Fruit fly (Drosophila melanogaster) whole organism, embryonic: ENCODE measurements around the gene CheA29a.

ENCODE experiments used
- Abd-B ChIP-seq: fragments of 200-800 bp; sonication (Bioruptor generic); optimal IDR thresholded peaks from 2 replicates; lab custom pipeline; 2018; ENCODE audit warnings: missing biosample characterization, mild to moderate bottlenecking, missing genetic modification characterization, moderate library complexity
- Atf-2 ChIP-seq: fragments of 200-800 bp; sonication (Bioruptor generic); optimal IDR thresholded peaks from 2 replicates; lab custom pipeline; 2016; ENCODE audit warnings: missing biosample characterization, missing genetic modification characterization
- BEAF-32 ChIP-seq: fragments of 200-800 bp; sonication (Bioruptor generic); optimal IDR thresholded peaks from 3 replicates; lab custom pipeline; 2017; ENCODE audit warnings: missing biosample characterization, missing genetic modification characterization, mild to moderate bottlenecking, moderate library complexity, missing genetic modification reagents
- Bteb2 ChIP-seq: fragments of 200-800 bp; sonication (Bioruptor generic); optimal IDR thresholded peaks from 2 replicates; lab custom pipeline; 2016; ENCODE audit warnings: missing biosample characterization, missing genetic modification characterization
- CG10147 ChIP-seq: fragments of 200-800 bp; sonication (Bioruptor generic); optimal IDR thresholded peaks from 2 replicates; lab custom pipeline; 2019; ENCODE audit warnings: missing biosample characterization, mild to moderate bottlenecking, missing genetic modification characterization, moderate library complexity
- CG10366 ChIP-seq: fragments of 200-800 bp; sonication (Bioruptor generic); IDR thresholded peaks from 2 replicates; pipeline ENCODE4 v1.3.6; 2022; ENCODE audit warnings: missing biosample characterization, missing genetic modification characterization
- CG10543 ChIP-seq: fragments of 200-800 bp; sonication (Bioruptor generic); optimal IDR thresholded peaks from 3 replicates; lab custom pipeline; 2017; ENCODE audit warnings: missing biosample characterization, mild to moderate bottlenecking, missing genetic modification characterization, moderate library complexity
- CG10959 ChIP-seq: fragments of 200-800 bp; sonication (Bioruptor generic); IDR thresholded peaks from 2 replicates; pipeline ENCODE4 v1.3.6; 2022; ENCODE audit warnings: missing biosample characterization, missing genetic modification characterization
- CG13424 ChIP-seq: fragments of 200-800 bp; sonication (Bioruptor generic); optimal IDR thresholded peaks from 2 replicates; lab custom pipeline; 2019; ENCODE audit warnings: missing biosample characterization, mild to moderate bottlenecking, missing genetic modification characterization, moderate library complexity
- CG14050 ChIP-seq: fragments of 200-800 bp; sonication (Bioruptor generic); IDR thresholded peaks from 3 replicates; pipeline ENCODE4 v1.3.6; 2022; ENCODE audit warnings: missing biosample characterization, missing genetic modification characterization
- CG15601 ChIP-seq: fragments of 200-800 bp; sonication (Bioruptor generic); optimal IDR thresholded peaks from 3 replicates; lab custom pipeline; 2019; ENCODE audit warnings: missing biosample characterization, mild to moderate bottlenecking, missing genetic modification characterization, moderate library complexity
- CG1647 ChIP-seq: fragments of 200-800 bp; sonication (Bioruptor generic); optimal IDR thresholded peaks from 3 replicates; lab custom pipeline; 2016; ENCODE audit warnings: missing biosample characterization, missing genetic modification characterization
- CG16813 ChIP-seq: fragments of 200-800 bp; sonication (Bioruptor generic); IDR thresholded peaks from 3 replicates; pipeline ENCODE4 v1.3.6; 2022; ENCODE audit warnings: missing biosample characterization, missing genetic modification characterization; ENCODE audit not compliant: partially characterized antibody
- CG17359 ChIP-seq: fragments of 200-800 bp; sonication (Bioruptor generic); optimal IDR thresholded peaks from 3 replicates; lab custom pipeline; 2018; ENCODE audit warnings: missing biosample characterization, mild to moderate bottlenecking, missing genetic modification characterization, moderate library complexity
- CG18476 ChIP-seq: fragments of 200-800 bp; sonication (Bioruptor generic); optimal IDR thresholded peaks from 2 replicates; lab custom pipeline; 2016; ENCODE audit warnings: missing biosample characterization, mild to moderate bottlenecking, missing genetic modification characterization
- CG2712 ChIP-seq: fragments of 200-800 bp; optimal IDR thresholded peaks from 3 replicates; lab custom pipeline; 2019; ENCODE audit warnings: missing biosample characterization, mild to moderate bottlenecking, missing genetic modification characterization, moderate library complexity
- CG2889 ChIP-seq: fragments of 200-800 bp; sonication (Bioruptor generic); IDR thresholded peaks from 3 replicates; pipeline ENCODE4 v1.3.6; 2022; ENCODE audit warnings: missing biosample characterization, missing genetic modification characterization
- CG30431 ChIP-seq: fragments of 200-800 bp; sonication (Bioruptor generic); optimal IDR thresholded peaks from 2 replicates; lab custom pipeline; 2017; ENCODE audit warnings: missing biosample characterization, missing genetic modification characterization
- CG8089 ChIP-seq: fragments of 200-800 bp; sonication (Bioruptor generic); optimal IDR thresholded peaks from 3 replicates; lab custom pipeline; 2016; ENCODE audit warnings: missing biosample characterization, missing genetic modification characterization
- CTCF ChIP-seq: fragments of 200-800 bp; sonication (Bioruptor generic); optimal IDR thresholded peaks from 2 replicates; lab custom pipeline; 2017; ENCODE audit warnings: missing biosample characterization, mild to moderate bottlenecking, missing genetic modification characterization, moderate library complexity
- Camta ChIP-seq: fragments of 200-800 bp; sonication (Bioruptor generic); optimal IDR thresholded peaks from 2 replicates; lab custom pipeline; 2016; ENCODE audit warnings: missing biosample characterization, missing genetic modification characterization
- D19A ChIP-seq: fragments of 200-800 bp; optimal IDR thresholded peaks from 3 replicates; lab custom pipeline; 2019; ENCODE audit warnings: missing biosample characterization, mild to moderate bottlenecking, missing genetic modification characterization, moderate library complexity
- Dad ChIP-seq: fragments of 200-800 bp; sonication (Bioruptor generic); optimal IDR thresholded peaks from 3 replicates; lab custom pipeline; 2016; ENCODE audit warnings: missing biosample characterization, missing genetic modification characterization
- Doc3 ChIP-seq: fragments of 200-800 bp; sonication (Bioruptor generic); IDR thresholded peaks from 3 replicates; pipeline ENCODE4 v1.3.6; 2022; ENCODE audit warnings: missing biosample characterization, missing genetic modification characterization; ENCODE audit not compliant: partially characterized antibody
- Fer1 ChIP-seq: fragments of 200-800 bp; sonication (Bioruptor generic); optimal IDR thresholded peaks from 2 replicates; lab custom pipeline; 2017; ENCODE audit warnings: missing biosample characterization, mild to moderate bottlenecking, missing genetic modification characterization
- Hmr ChIP-seq: fragments of 200-800 bp; sonication (Bioruptor generic); optimal IDR thresholded peaks from 3 replicates; lab custom pipeline; 2017; ENCODE audit warnings: mild to moderate bottlenecking, missing biosample characterization, missing genetic modification reagents, missing genetic modification characterization
- NC2α ChIP-seq: fragments of 200-800 bp; sonication (Bioruptor generic); optimal IDR thresholded peaks from 2 replicates; lab custom pipeline; 2016; ENCODE audit warnings: missing biosample characterization, missing genetic modification characterization
- NK7.1 ChIP-seq: fragments of 200-800 bp; sonication (Bioruptor generic); optimal IDR thresholded peaks from 3 replicates; lab custom pipeline; 2016; ENCODE audit warnings: missing biosample characterization, missing genetic modification characterization
- Oli ChIP-seq: fragments of 200-800 bp; sonication (Bioruptor generic); optimal IDR thresholded peaks from 2 replicates; lab custom pipeline; 2018; ENCODE audit warnings: missing biosample characterization, mild to moderate bottlenecking, missing genetic modification characterization, moderate library complexity
- Pdp1 ChIP-seq, 2 experiments: fragments of 200-800 bp; sonication (Bioruptor generic); optimal IDR thresholded peaks; 3 replicates each; lab custom pipeline; 2016; ENCODE audit warnings: missing biosample characterization in 2 of 2, missing genetic modification characterization in 2 of 2, mild to moderate bottlenecking in 1 of 2, moderate library complexity in 1 of 2
- Scr ChIP-seq: fragments of 200-800 bp; sonication (Bioruptor generic); IDR thresholded peaks from 2 replicates; pipeline ENCODE4 v1.3.6; 2022; ENCODE audit warnings: missing biosample characterization, missing genetic modification characterization; ENCODE audit not compliant: partially characterized antibody
- Usf ChIP-seq: fragments of 200-800 bp; sonication (Bioruptor generic); optimal IDR thresholded peaks from 2 replicates; lab custom pipeline; 2017; ENCODE audit warnings: missing genotype, missing biosample characterization, missing genetic modification characterization
- Xbp1 ChIP-seq: fragments of 200-800 bp; sonication (Bioruptor generic); optimal IDR thresholded peaks from 3 replicates; lab custom pipeline; 2016; ENCODE audit warnings: missing biosample characterization, mild to moderate bottlenecking, missing genetic modification characterization
- al ChIP-seq: fragments of 200-800 bp; sonication (Bioruptor generic); IDR thresholded peaks from 2 replicates; pipeline ENCODE4 v1.3.6; 2022; ENCODE audit warnings: missing biosample characterization, missing genetic modification characterization
- ash1 ChIP-seq: fragments of 200-800 bp; sonication (Bioruptor generic); optimal IDR thresholded peaks from 2 replicates; lab custom pipeline; 2018; ENCODE audit warnings: missing biosample characterization, mild to moderate bottlenecking, missing genetic modification characterization
- chinmo ChIP-seq: fragments of 200-800 bp; sonication (Bioruptor generic); IDR thresholded peaks from 4 replicates; pipeline ENCODE4 v1.3.6; 2022; ENCODE audit warnings: missing biosample characterization, missing genetic modification characterization; ENCODE audit not compliant: partially characterized antibody
- dimm ChIP-seq: fragments of 200-800 bp; sonication (Bioruptor generic); IDR thresholded peaks from 2 replicates; pipeline ENCODE4 v1.3.6; 2022; ENCODE audit warnings: missing biosample characterization, missing genetic modification characterization
- disco-r ChIP-seq: fragments of 200-800 bp; sonication (Bioruptor generic); optimal IDR thresholded peaks from 2 replicates; lab custom pipeline; 2016; ENCODE audit warnings: missing biosample characterization, missing genetic modification characterization
- fd3F ChIP-seq: fragments of 200-800 bp; sonication (Bioruptor generic); optimal IDR thresholded peaks from 2 replicates; lab custom pipeline; 2018; ENCODE audit warnings: missing biosample characterization, mild to moderate bottlenecking, missing genetic modification characterization, moderate library complexity
- gcm ChIP-seq: fragments of 200-800 bp; sonication (Bioruptor generic); optimal IDR thresholded peaks from 2 replicates; lab custom pipeline; 2019; ENCODE audit warnings: missing biosample characterization, mild to moderate bottlenecking, missing genetic modification characterization, moderate library complexity
- gcm2 ChIP-seq: fragments of 200-800 bp; sonication (Bioruptor generic); optimal IDR thresholded peaks from 2 replicates; lab custom pipeline; 2016; ENCODE audit warnings: missing biosample characterization, missing genetic modification characterization
- luna ChIP-seq: fragments of 200-800 bp; sonication (Bioruptor generic); optimal IDR thresholded peaks from 2 replicates; lab custom pipeline; 2016; ENCODE audit warnings: missing biosample characterization, missing genetic modification characterization
- mam ChIP-seq: fragments of 200-800 bp; sonication (Bioruptor generic); optimal IDR thresholded peaks from 3 replicates; lab custom pipeline; 2016; ENCODE audit warnings: missing biosample characterization, missing genetic modification characterization
- nerfin-1 ChIP-seq: fragments of 200-800 bp; sonication (Bioruptor generic); optimal IDR thresholded peaks from 3 replicates; lab custom pipeline; 2019; ENCODE audit warnings: missing biosample characterization, mild to moderate bottlenecking, missing genetic modification characterization, moderate library complexity
- oc ChIP-seq: fragments of 200-800 bp; sonication (Bioruptor generic); optimal IDR thresholded peaks from 2 replicates; lab custom pipeline; 2018; ENCODE audit warnings: missing biosample characterization, mild to moderate bottlenecking, missing genetic modification characterization, moderate library complexity
- pzg ChIP-seq: fragments of 200-800 bp; sonication (Bioruptor generic); optimal IDR thresholded peaks from 3 replicates; lab custom pipeline; 2018; ENCODE audit warnings: missing biosample characterization, mild to moderate bottlenecking, missing genetic modification characterization, moderate library complexity
- run ChIP-seq: fragments of 200-800 bp; sonication (Bioruptor generic); optimal IDR thresholded peaks from 3 replicates; lab custom pipeline; 2018; ENCODE audit warnings: missing biosample characterization, mild to moderate bottlenecking, missing genetic modification characterization
- sd ChIP-seq: fragments of 200-800 bp; sonication (Bioruptor generic); optimal IDR thresholded peaks from 3 replicates; lab custom pipeline; 2018; ENCODE audit warnings: missing biosample characterization, mild to moderate bottlenecking, missing genetic modification characterization, moderate library complexity
- sens ChIP-seq: fragments of 200-800 bp; sonication (Bioruptor generic); peaks from one replicate; lab custom pipeline; 2016; ENCODE audit warnings: missing biosample characterization, missing genetic modification characterization
- tgo ChIP-seq: fragments of 200-800 bp; sonication (Bioruptor generic); IDR thresholded peaks from 3 replicates; pipeline ENCODE4 v1.3.6; 2022; ENCODE audit warnings: missing biosample characterization, missing genetic modification characterization

The CheA29a gene

DNA sequence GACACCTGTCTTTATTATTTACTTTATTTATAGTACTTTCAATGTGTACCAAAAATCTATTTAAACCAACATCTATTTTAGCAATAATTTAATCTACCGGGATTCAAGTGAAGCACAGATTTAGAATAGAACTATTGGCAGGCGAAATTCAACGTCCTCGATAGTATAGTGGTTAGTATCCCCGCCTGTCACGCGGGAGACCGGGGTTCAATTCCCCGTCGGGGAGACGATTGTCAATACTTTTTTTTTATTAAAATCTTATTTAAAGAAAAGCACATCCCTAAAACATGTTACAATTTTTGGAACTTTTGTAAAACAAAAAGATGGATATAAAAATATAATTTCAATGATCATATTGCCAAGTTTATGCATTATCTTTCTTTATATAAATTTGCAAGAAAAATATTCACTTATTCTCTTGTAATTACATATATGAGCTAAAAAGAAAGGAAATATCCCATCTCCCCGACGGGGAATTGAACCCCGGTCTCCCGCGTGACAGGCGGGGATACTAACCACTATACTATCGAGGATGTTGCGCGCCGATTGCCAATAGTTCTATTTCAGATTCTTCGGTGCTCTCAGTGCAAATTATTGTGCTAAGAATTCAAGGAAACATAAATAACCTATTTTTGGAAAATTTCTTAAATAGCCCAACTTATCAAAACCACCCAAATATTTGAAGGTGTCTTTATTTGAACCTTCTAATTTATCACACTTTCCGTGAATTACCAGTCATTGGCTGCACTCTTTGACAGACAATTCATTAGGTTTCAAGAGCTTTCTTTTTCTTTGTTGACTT is 4.7 kb downstream of the CheA29a start, which contains the start of gene CG43796:
Gene CG43796 (plus strand): TSS at position 752 of the 802 bp plus-strand sequence.
- TF ChIP-seq Dad (GFP tag; lab: Kevin White, UChicago): no peak
- no peak for TF ChIP-seq CG14050 (GFP tag; lab: Robert Waterston, UW)
- no peak for TF ChIP-seq pzg (GFP tag; lab: Kevin White, UChicago)
- no peak for TF ChIP-seq Hmr (GFP tag; lab: Kevin White, UChicago)
- TF ChIP-seq Doc3 (GFP tag; lab: Robert Waterston, UW): no peak
- no peak for TF ChIP-seq nerfin-1 (tag; lab: Kevin White, UChicago)
- no peak for TF ChIP-seq BEAF-32 (GFP tag; lab: Kevin White, UChicago)
- peak; percentile 65 for TF ChIP-seq Scr (GFP tag; lab: Robert Waterston, UW)
- TF ChIP-seq dimm: no peak
- TF ChIP-seq CG8089 (GFP tag; lab: Kevin White, UChicago): no peak
- no peak for TF ChIP-seq gcm2 (GFP tag; lab: Kevin White, UChicago)
- TF ChIP-seq gcm (GFP tag; lab: Kevin White, UChicago): no peak
- no peak for TF ChIP-seq CG2712 (tag; lab: Kevin White, UChicago)
- TF ChIP-seq CG16813: peak; percentile 83
- no peak for TF ChIP-seq CG10543 (GFP tag; lab: Kevin White, UChicago)
- TF ChIP-seq Bteb2 (GFP tag; lab: Kevin White, UChicago): no peak
- no peak for TF ChIP-seq Atf-2 (GFP tag; lab: Kevin White, UChicago)
- TF ChIP-seq CG18476 (GFP tag; lab: Kevin White, UChicago): no peak
- no peak for TF ChIP-seq CG30431 (GFP tag; lab: Kevin White, UChicago)
- no peak for TF ChIP-seq NC2α (GFP tag; lab: Kevin White, UChicago)
- TF ChIP-seq NK7.1: no peak
- no peak for TF ChIP-seq CG10147 (GFP tag; lab: Kevin White, UChicago)
- no peak for TF ChIP-seq Abd-B (GFP tag; lab: Kevin White, UChicago)
- TF ChIP-seq chinmo (GFP tag; lab: Robert Waterston, UW): no peak
- peak; percentile 0 for TF ChIP-seq sd (tag; lab: Kevin White, UChicago)
- TF ChIP-seq disco-r: no peak
- TF ChIP-seq CG13424 (tag; lab: Kevin White, UChicago): no peak
- TF ChIP-seq D19A (tag; lab: Kevin White, UChicago): no peak
- no peak for TF ChIP-seq Pdp1 (GFP tag; optimal IDR thresholded peaks at IDR 0.05; lab: Kevin White, UChicago)
- no peak for TF ChIP-seq tgo (GFP tag; lab: Robert Waterston, UW)
- TF ChIP-seq mam (GFP tag; lab: Kevin White, UChicago): no peak
- TF ChIP-seq luna (GFP tag; lab: Kevin White, UChicago): no peak
- peak; percentile 81 for TF ChIP-seq sens (GFP tag; lab: Kevin White, UChicago)
- no peak for TF ChIP-seq Camta (GFP tag; lab: Kevin White, UChicago)
- no peak for TF ChIP-seq oc (tag; lab: Kevin White, UChicago)
- TF ChIP-seq CG17359 (tag; lab: Kevin White, UChicago): no peak
- no peak for TF ChIP-seq CG10959 (GFP tag; lab: Robert Waterston, UW)
- TF ChIP-seq Usf (GFP tag; lab: Kevin White, UChicago): no peak
- TF ChIP-seq CG2889 (GFP tag; lab: Robert Waterston, UW): no peak
- no peak for TF ChIP-seq run (tag; lab: Kevin White, UChicago)
- TF ChIP-seq Oli (tag; lab: Kevin White, UChicago): no peak
- TF ChIP-seq CG10366: no peak
- TF ChIP-seq Xbp1 (GFP tag; lab: Kevin White, UChicago): no peak
- no peak for TF ChIP-seq fd3F (GFP tag; lab: Kevin White, UChicago)
- peak; percentile 26 for TF ChIP-seq CTCF (GFP tag; lab: Kevin White, UChicago)
- TF ChIP-seq CG15601: no peak
- no peak for TF ChIP-seq al (GFP tag; lab: Robert Waterston, UW)
- TF ChIP-seq Fer1 (GFP tag; lab: Kevin White, UChicago): no peak
- no peak for TF ChIP-seq ash1
- TF ChIP-seq CG1647 (GFP tag; lab: Kevin White, UChicago): no peak
